Fruit fly (Drosophila melanogaster) whole organism, embryonic: Measurements from ENCODE around the gene Sar1.

Experiments
- Bdp1 ChIP-seq: fragments of 200-800 bp; sonication (Bioruptor generic); optimal IDR thresholded peaks from 3 replicates; lab custom pipeline; 2016; ENCODE audit warnings: missing biosample characterization, missing genetic modification characterization
- Bteb2 ChIP-seq: fragments of 200-800 bp; sonication (Bioruptor generic); optimal IDR thresholded peaks from 2 replicates; lab custom pipeline; 2016; ENCODE audit warnings: missing biosample characterization, missing genetic modification characterization
- CG10274 ChIP-seq: fragments of 200-800 bp; sonication (Bioruptor generic); optimal IDR thresholded peaks from 3 replicates; lab custom pipeline; 2017; ENCODE audit warnings: missing biosample characterization, mild to moderate bottlenecking, missing genetic modification characterization
- CG10431 ChIP-seq: fragments of 200-800 bp; sonication (Bioruptor generic); optimal IDR thresholded peaks from 3 replicates; lab custom pipeline; 2018; ENCODE audit warnings: missing biosample characterization, mild to moderate bottlenecking, missing genetic modification characterization
- CG11504 ChIP-seq: fragments of 200-800 bp; sonication (Bioruptor generic); optimal IDR thresholded peaks from 3 replicates; lab custom pipeline; 2019; ENCODE audit warnings: missing biosample characterization, mild to moderate bottlenecking, missing genetic modification characterization, moderate library complexity
- CG11723 ChIP-seq: fragments of 200-800 bp; sonication (Bioruptor generic); optimal IDR thresholded peaks from 2 replicates; lab custom pipeline; 2017; ENCODE audit warnings: missing biosample characterization, mild to moderate bottlenecking, missing genetic modification characterization
- CG17359 ChIP-seq: fragments of 200-800 bp; sonication (Bioruptor generic); optimal IDR thresholded peaks from 3 replicates; lab custom pipeline; 2018; ENCODE audit warnings: missing biosample characterization, mild to moderate bottlenecking, missing genetic modification characterization, moderate library complexity
- CG17802 ChIP-seq: fragments of 200-800 bp; sonication (Bioruptor generic); optimal IDR thresholded peaks from 2 replicates; lab custom pipeline; 2018; ENCODE audit warnings: missing biosample characterization, mild to moderate bottlenecking, missing genetic modification characterization, moderate library complexity
- CG18011 ChIP-seq: fragments of 200-800 bp; sonication (Bioruptor generic); optimal IDR thresholded peaks from 2 replicates; lab custom pipeline; 2017; ENCODE audit warnings: missing biosample characterization, missing genetic modification characterization, mild to moderate bottlenecking, moderate library complexity, missing genotype
- CG30403 ChIP-seq: fragments of 200-800 bp; sonication (Bioruptor generic); optimal IDR thresholded peaks from 3 replicates; lab custom pipeline; 2016; ENCODE audit warnings: missing biosample characterization, missing genetic modification characterization
- CG33557 ChIP-seq: fragments of 200-800 bp; sonication (Bioruptor generic); optimal IDR thresholded peaks from 2 replicates; lab custom pipeline; 2019; ENCODE audit warnings: missing biosample characterization, mild to moderate bottlenecking, missing genetic modification characterization, moderate library complexity
- CG3726 ChIP-seq: fragments of 200-800 bp; sonication (Bioruptor generic); IDR thresholded peaks from 3 replicates; pipeline ENCODE4, ENCODE4 v1.3.6; 2022; ENCODE audit warnings: missing biosample characterization, missing genetic modification characterization
- CG42726 ChIP-seq: fragments of 200-800 bp; sonication (Bioruptor generic); IDR thresholded peaks from 2 replicates; pipeline ENCODE4 v1.3.6; 2022; ENCODE audit warnings: missing biosample characterization, missing genetic modification characterization; ENCODE audit not compliant: partially characterized antibody
- CG4404 ChIP-seq: fragments of 200-800 bp; sonication (Bioruptor generic); IDR thresholded peaks from 2 replicates; pipeline ENCODE4 v1.3.6; 2022; ENCODE audit warnings: missing biosample characterization, missing genetic modification characterization
- CG4820 ChIP-seq: fragments of 200-800 bp; sonication (Bioruptor generic); optimal IDR thresholded peaks from 3 replicates; lab custom pipeline; 2016; ENCODE audit warnings: missing biosample characterization, missing genetic modification characterization
- CG6854 ChIP-seq: fragments of 200-800 bp; sonication (Bioruptor generic); optimal IDR thresholded peaks from 3 replicates; lab custom pipeline; 2017; ENCODE audit warnings: missing biosample characterization, mild to moderate bottlenecking, missing genetic modification characterization
- CG7271 ChIP-seq: fragments of 200-800 bp; sonication (Bioruptor generic); optimal IDR thresholded peaks from 2 replicates; lab custom pipeline; 2018; ENCODE audit warnings: missing biosample characterization, mild to moderate bottlenecking, missing genetic modification characterization, moderate library complexity
- CG7556 ChIP-seq: fragments of 200-800 bp; sonication (Bioruptor generic); optimal IDR thresholded peaks from 2 replicates; lab custom pipeline; 2017; ENCODE audit warnings: missing biosample characterization, mild to moderate bottlenecking, missing genetic modification characterization
- CG7987 ChIP-seq: fragments of 200-800 bp; sonication (Bioruptor generic); optimal IDR thresholded peaks from 2 replicates; lab custom pipeline; 2018; ENCODE audit warnings: missing biosample characterization, mild to moderate bottlenecking, missing genetic modification characterization, moderate library complexity
- Chrac-16 ChIP-seq: fragments of 200-800 bp; sonication (Bioruptor generic); optimal IDR thresholded peaks from 3 replicates; lab custom pipeline; 2016; ENCODE audit warnings: missing biosample characterization, missing genetic modification characterization
- D ChIP-seq, 2 experiments: fragments of 200-800 bp in 1 of 2; fragments of >200 bp in 1 of 2; sonication (Bioruptor generic) in 1 of 2; optimal IDR thresholded peaks; 2 replicates in 1 of 2; 3 replicates in 1 of 2; lab custom pipeline; 2017; ENCODE audit warnings: mild to moderate bottlenecking in 1 of 2, missing biosample characterization in 1 of 2, missing genetic modification characterization in 1 of 2, missing genetic modification reagents in 1 of 2
- Drgx ChIP-seq: fragments of 200-800 bp; sonication (Bioruptor generic); IDR thresholded peaks from 2 replicates; pipeline ENCODE4 v1.3.6; 2022; ENCODE audit warnings: missing biosample characterization, missing genetic modification characterization
- E2f2 ChIP-seq: fragments of 200-800 bp; sonication (Bioruptor generic); IDR thresholded peaks from 2 replicates; pipeline ENCODE4 v1.3.6; 2022; ENCODE audit warnings: missing biosample characterization, missing genetic modification characterization
- Gug ChIP-seq: fragments of 200-800 bp; sonication (Bioruptor generic); IDR thresholded peaks from 4 replicates; pipeline ENCODE4 v1.3.6; 2022; ENCODE audit warnings: missing biosample characterization, missing genetic modification characterization
- HLH4C ChIP-seq: fragments of 200-800 bp; sonication (Bioruptor generic); IDR thresholded peaks from 3 replicates; pipeline ENCODE4 v1.3.6; 2022; ENCODE audit warnings: missing biosample characterization, missing genetic modification characterization; ENCODE audit not compliant: partially characterized antibody
- Hmr ChIP-seq: fragments of 200-800 bp; sonication (Bioruptor generic); optimal IDR thresholded peaks from 3 replicates; lab custom pipeline; 2017; ENCODE audit warnings: mild to moderate bottlenecking, missing biosample characterization, missing genetic modification reagents, missing genetic modification characterization
- Hr51 ChIP-seq, 2 experiments: fragments of 200-800 bp; sonication (Bioruptor generic); optimal IDR thresholded peaks; 2 replicates in 1 of 2; 3 replicates in 1 of 2; lab custom pipeline; 2016 to 2018; ENCODE audit warnings: missing biosample characterization in 2 of 2, missing genetic modification characterization in 2 of 2, mild to moderate bottlenecking in 1 of 2, moderate library complexity in 1 of 2
- Nf-YA ChIP-seq: fragments of 200-800 bp; sonication (Bioruptor generic); IDR thresholded peaks from 2 replicates; pipeline ENCODE4 v1.3.6; 2022; ENCODE audit warnings: missing biosample characterization, missing genetic modification characterization
- Opbp ChIP-seq: fragments of 200-800 bp; sonication (Bioruptor generic); IDR thresholded peaks from 3 replicates; pipeline ENCODE4 v1.3.6; 2022; ENCODE audit warnings: missing biosample characterization, missing genetic modification characterization; ENCODE audit not compliant: partially characterized antibody
- Usf ChIP-seq: fragments of 200-800 bp; sonication (Bioruptor generic); optimal IDR thresholded peaks from 2 replicates; lab custom pipeline; 2017; ENCODE audit warnings: missing genotype, missing biosample characterization, missing genetic modification characterization
- Xrp1 ChIP-seq: fragments of 200-800 bp; sonication (Bioruptor generic); IDR thresholded peaks from 2 replicates; pipeline ENCODE4 v1.3.6; 2022; ENCODE audit warnings: missing biosample characterization, missing genetic modification characterization
- aop ChIP-seq: fragments of 200-800 bp; sonication (Bioruptor generic); IDR thresholded peaks from 2 replicates; pipeline ENCODE4 v1.3.6; 2022; ENCODE audit warnings: missing biosample characterization, missing genetic modification characterization
- btn ChIP-seq: fragments of 200-800 bp; sonication (Bioruptor generic); optimal IDR thresholded peaks from 2 replicates; lab custom pipeline; 2016; ENCODE audit warnings: missing biosample characterization, missing genetic modification characterization
- cas ChIP-seq: fragments of 200-800 bp; sonication (Bioruptor generic); IDR thresholded peaks from 2 replicates; pipeline ENCODE4 v1.3.6; 2022; ENCODE audit warnings: missing biosample characterization, missing genetic modification characterization
- crp ChIP-seq, 2 experiments: fragments of 200-800 bp; sonication (Bioruptor generic); optimal IDR thresholded peaks; 2 replicates in 1 of 2; 3 replicates in 1 of 2; lab custom pipeline; 2017; ENCODE audit warnings: missing biosample characterization in 2 of 2, missing genetic modification characterization in 2 of 2, mild to moderate bottlenecking in 1 of 2, moderate library complexity in 1 of 2
- dmrt11E ChIP-seq: fragments of 200-800 bp; sonication (Bioruptor generic); optimal IDR thresholded peaks from 3 replicates; lab custom pipeline; 2018; ENCODE audit warnings: missing biosample characterization, mild to moderate bottlenecking, missing genetic modification characterization, moderate library complexity
- gfzf ChIP-seq: fragments of 200-800 bp; sonication (Bioruptor generic); optimal IDR thresholded peaks from 2 replicates; lab custom pipeline; 2016; ENCODE audit warnings: missing biosample characterization, mild to moderate bottlenecking, missing genetic modification characterization, moderate library complexity
- gt ChIP-seq: fragments of 200-800 bp; sonication (Bioruptor generic); IDR thresholded peaks from 2 replicates; pipeline ENCODE4 v1.3.6; 2022; ENCODE audit warnings: missing biosample characterization, missing genetic modification characterization
- inv ChIP-seq: fragments of 200-800 bp; sonication (Bioruptor generic); IDR thresholded peaks from 2 replicates; pipeline ENCODE4 v1.3.6; 2022; ENCODE audit warnings: missing biosample characterization, missing genetic modification characterization; ENCODE audit not compliant: partially characterized antibody
- knrl ChIP-seq: fragments of 200-800 bp; sonication (Bioruptor generic); IDR thresholded peaks from 3 replicates; pipeline ENCODE4 v1.3.6; 2022; ENCODE audit warnings: missing biosample characterization, missing genetic modification characterization; ENCODE audit not compliant: partially characterized antibody
- lbe ChIP-seq: fragments of 200-800 bp; sonication (Bioruptor generic); optimal IDR thresholded peaks from 2 replicates; lab custom pipeline; 2016; ENCODE audit warnings: missing biosample characterization, mild to moderate bottlenecking, missing genetic modification characterization
- lilli ChIP-seq: fragments of 200-800 bp; sonication (Bioruptor generic); optimal IDR thresholded peaks from 3 replicates; lab custom pipeline; 2016; ENCODE audit warnings: missing biosample characterization, missing genetic modification characterization
- mld ChIP-seq: fragments of 200-800 bp; sonication (Bioruptor generic); IDR thresholded peaks from 3 replicates; pipeline ENCODE4 v1.3.6; 2022; ENCODE audit warnings: missing biosample characterization, missing genetic modification characterization; ENCODE audit not compliant: partially characterized antibody
- scrt ChIP-seq: fragments of 200-800 bp; sonication (Bioruptor generic); optimal IDR thresholded peaks from 2 replicates; lab custom pipeline; 2018; ENCODE audit warnings: missing biosample characterization, mild to moderate bottlenecking, missing genetic modification characterization, moderate library complexity
- sens ChIP-seq: fragments of 200-800 bp; sonication (Bioruptor generic); peaks from one replicate; lab custom pipeline; 2016; ENCODE audit warnings: missing biosample characterization, missing genetic modification characterization
- shn ChIP-seq: fragments of 200-800 bp; sonication (Bioruptor generic); optimal IDR thresholded peaks from 3 replicates; lab custom pipeline; 2016; ENCODE audit warnings: missing biosample characterization, missing genetic modification characterization
- sug ChIP-seq: fragments of 200-800 bp; optimal IDR thresholded peaks from 2 replicates; lab custom pipeline; 2019; ENCODE audit warnings: missing biosample characterization, mild to moderate bottlenecking, missing genetic modification characterization, moderate library complexity
- tap ChIP-seq: fragments of 200-800 bp; optimal IDR thresholded peaks from 3 replicates; lab custom pipeline; 2019; ENCODE audit warnings: missing biosample characterization, mild to moderate bottlenecking, missing genetic modification characterization, moderate library complexity
- tna ChIP-seq: fragments of 200-800 bp; sonication (Bioruptor generic); IDR thresholded peaks from 2 replicates; pipeline ENCODE4 v1.3.6; 2022; ENCODE audit warnings: missing biosample characterization, missing genetic modification characterization; ENCODE audit not compliant: partially characterized antibody

The Sar1 gene

dm6 chr3R:22397068-22397700 is 40.7 kb downstream of the Sar1 start (continued):
- TF ChIP-seq Opbp (GFP tag; lab: Robert Waterston, UW), result peak; percentile 92
- TF ChIP-seq D (optimal IDR thresholded peaks at IDR 0.05; lab: Kevin White, UChicago), result no peak
- TF ChIP-seq D (GFP tag; optimal IDR thresholded peaks at IDR 0.05; lab: Kevin White, UChicago), result no peak
- no peak for TF ChIP-seq tap (tag; lab: Kevin White, UChicago)
- TF ChIP-seq CG7556 (GFP tag; lab: Kevin White, UChicago), result no peak
- TF ChIP-seq btn (GFP tag; lab: Kevin White, UChicago), result no peak
- peak; percentile 83 for TF ChIP-seq HLH4C (GFP tag; lab: Robert Waterston, UW)
- no peak for TF ChIP-seq CG17802 (tag; lab: Kevin White, UChicago)
- TF ChIP-seq sug (tag; lab: Kevin White, UChicago), result no peak
- peak; percentile 5 for TF ChIP-seq CG11504 (tag; lab: Kevin White, UChicago)
- no peak for TF ChIP-seq Bteb2 (GFP tag; lab: Kevin White, UChicago)
- TF ChIP-seq Xrp1 (GFP tag; lab: Robert Waterston, UW), result no peak
- TF ChIP-seq Nf-YA (GFP tag; lab: Robert Waterston, UW), result no peak
- no peak for TF ChIP-seq crp (GFP tag; optimal IDR thresholded peaks at IDR 0.05; lab: Kevin White, UChicago)
- TF ChIP-seq CG10274, result no peak
- TF ChIP-seq CG6854 (GFP tag; lab: Kevin White, UChicago), result no peak
- no peak for TF ChIP-seq cas (GFP tag; lab: Robert Waterston, UW)
- no peak for TF ChIP-seq dmrt11E (tag; lab: Kevin White, UChicago)
- TF ChIP-seq lilli (GFP tag; lab: Kevin White, UChicago), result no peak
- TF ChIP-seq E2f2, result no peak
- no peak for TF ChIP-seq CG11723 (GFP tag; lab: Kevin White, UChicago)
- TF ChIP-seq shn (GFP tag; lab: Kevin White, UChicago), result no peak
- TF ChIP-seq CG42726, result peak; percentile 96
- no peak for TF ChIP-seq CG30403 (GFP tag; lab: Kevin White, UChicago)
- TF ChIP-seq Usf (GFP tag; lab: Kevin White, UChicago), result no peak
- TF ChIP-seq Drgx (GFP tag; lab: Robert Waterston, UW), result no peak
- TF ChIP-seq Gug (GFP tag; lab: Robert Waterston, UW), result no peak
- TF ChIP-seq Bdp1 (GFP tag; lab: Kevin White, UChicago), result peak; percentile 100
- TF ChIP-seq knrl (GFP tag; lab: Robert Waterston, UW), result peak; percentile 67
- no peak for TF ChIP-seq CG3726 (GFP tag; lab: Robert Waterston, UW)
- TF ChIP-seq CG4820, result no peak
- peak; percentile 1 for TF ChIP-seq CG33557
- peak; percentile 53 for TF ChIP-seq CG10431
- no peak for TF ChIP-seq gt (GFP tag; lab: Robert Waterston, UW)
- TF ChIP-seq Hmr (GFP tag; lab: Kevin White, UChicago), result no peak
- no peak for TF ChIP-seq CG18011 (GFP tag; lab: Kevin White, UChicago)
- TF ChIP-seq aop (GFP tag; lab: Robert Waterston, UW), result no peak
- no peak for TF ChIP-seq CG7271 (tag; lab: Kevin White, UChicago)
- TF ChIP-seq lbe (GFP tag; lab: Kevin White, UChicago), result no peak
- TF ChIP-seq gfzf (GFP tag; lab: Kevin White, UChicago), result no peak
- peak; percentile 81 for TF ChIP-seq tna
- no peak for TF ChIP-seq CG7987 (GFP tag; lab: Kevin White, UChicago)
- no peak for TF ChIP-seq Hr51 (GFP tag; optimal IDR thresholded peaks at IDR 0.05; lab: Kevin White, UChicago)
- peak; percentile 93 for TF ChIP-seq mld (GFP tag; lab: Robert Waterston, UW)
- no peak for TF ChIP-seq CG17359 (tag; lab: Kevin White, UChicago)
- peak; percentile 44; the same call in 1 of the 2 replicates for TF ChIP-seq inv (GFP tag; lab: Robert Waterston, UW)
- TF ChIP-seq sens (GFP tag; lab: Kevin White, UChicago), result peak; percentile 68
- no peak for TF ChIP-seq scrt (GFP tag; lab: Kevin White, UChicago)
- TF ChIP-seq Chrac-16 (GFP tag; lab: Kevin White, UChicago), result no peak
- no peak for TF ChIP-seq CG4404 (GFP tag; lab: Robert Waterston, UW)
